Worm (Caenorhabditis elegans): Measurements from ENCODE around the gene tbc-6.

DNA sequence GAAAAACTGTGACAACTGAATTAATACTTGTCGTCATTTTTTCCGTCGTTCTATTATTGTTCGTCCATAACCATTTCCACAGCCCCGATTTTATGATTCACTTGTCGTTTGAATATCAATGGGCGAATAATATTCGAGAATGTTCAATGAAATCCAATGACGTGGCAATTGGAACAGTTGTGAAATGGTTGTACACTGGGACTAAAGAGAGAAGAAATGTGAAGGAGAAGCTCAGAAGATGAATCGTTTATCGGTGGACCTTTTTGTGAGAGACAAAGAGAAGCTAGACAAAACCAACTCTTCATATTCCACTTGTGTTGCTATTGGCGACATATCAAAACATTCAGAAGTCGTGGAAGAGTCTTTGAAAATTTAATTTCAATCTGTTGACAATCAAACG is 22.9 kb downstream of the tbc-6 start, which contains the start of gene clhm-1:
- TF ChIP-seq ceh-82 (tag; optimal IDR thresholded peaks at IDR 0.05) (no peak), egl-27 (tag; optimal IDR thresholded peaks at IDR 0.05) (no peak), alr-1 (tag; optimal IDR thresholded peaks at IDR 0.05; ENCODE audit: borderline replicate concordance) (no peak), jun-1 (tag; optimal IDR thresholded peaks at IDR 0.05) (no peak), ceh-88 (GFP tag; IDR thresholded peaks at IDR 0.05) (no peak), blmp-1 (tag; optimal IDR thresholded peaks at IDR 0.05) (no peak), efl-3 (GFP tag; optimal IDR thresholded peaks at IDR 0.05) (no peak)

Data from whole organism, L1 larva.